Worm (Caenorhabditis elegans) whole organism, young adult: ENCODE results near the gene C08D8.7.
A peak's percentile ranks its signal among the peaks of the same experiment; 100 is the strongest.

Experiments used
- C17E4.6 ChIP-seq: fragments of 200-800 bp; sonication (Bioruptor generic); IDR thresholded peaks from 2 replicates; pipeline ENCODE4 v1.3.6; 2022; ENCODE audit warnings: missing genetic modification reagents, missing genetic modification characterization, missing compliant biosample characterization
- D2030.7 ChIP-seq: fragments of 200-800 bp; sonication (Bioruptor generic); IDR thresholded peaks from 2 replicates; pipeline ENCODE4 v1.3.6; 2022; ENCODE audit warnings: missing genetic modification reagents, missing genetic modification characterization, missing compliant biosample characterization
- F22D6.2 ChIP-seq: sonication (generic microtip); optimal IDR thresholded peaks from 2 replicates; lab custom pipeline; 2016; ENCODE audit warnings: mild to moderate bottlenecking, missing genetic modification characterization, missing compliant biosample characterization
- F49E8.2 ChIP-seq: sonication (generic microtip); optimal IDR thresholded peaks from 3 replicates; lab custom pipeline; 2017; ENCODE audit warnings: missing genetic modification characterization, mild to moderate bottlenecking, missing compliant biosample characterization, antibody characterized with exemption, moderate library complexity; ENCODE audit not compliant: insufficient read depth
- F55B11.4 ChIP-seq: sonication (generic microtip); optimal IDR thresholded peaks from 2 replicates; lab custom pipeline; 2016; ENCODE audit warnings: missing compliant biosample characterization, missing genetic modification characterization, borderline replicate concordance; ENCODE audit not compliant: insufficient read depth
- F57A8.1 ChIP-seq: fragments of 200-800 bp; sonication (Bioruptor generic); optimal IDR thresholded peaks from 2 replicates; lab custom pipeline; 2018; ENCODE audit warnings: mild to moderate bottlenecking, missing genetic modification characterization, moderate library complexity, missing compliant biosample characterization
- T07F8.4 ChIP-seq: sonication (generic microtip); optimal IDR thresholded peaks from 2 replicates; lab custom pipeline; 2016; ENCODE audit warnings: mild to moderate bottlenecking, missing genetic modification characterization, moderate library complexity, missing compliant biosample characterization
- Y67H2A.10 ChIP-seq: fragments of 200-800 bp; sonication (Bioruptor generic); conservative IDR thresholded peaks from 2 replicates; pipeline ENCODE4 v1.3.6; 2022; ENCODE audit warnings: missing genetic modification reagents, missing genetic modification characterization, missing compliant biosample characterization
- ama-1 ChIP-seq, 3 experiments: fragments of 150-350 bp in 1 of 3; sonication (generic microtip) in 2 of 3; optimal IDR thresholded peaks; 2 replicates each; lab custom pipeline; 2014 to 2018; ENCODE audit warnings: missing biosample characterization in 2 of 3, missing genetic modification characterization in 2 of 3, missing genetic modification reagents in 2 of 3
- aptf-3 ChIP-seq: fragments of 200-800 bp; sonication (Bioruptor generic); IDR thresholded peaks from 2 replicates; pipeline ENCODE4 v1.3.6; 2022; ENCODE audit warnings: missing genetic modification characterization, missing compliant biosample characterization
- atf-7 ChIP-seq: sonication (generic microtip); optimal IDR thresholded peaks from 2 replicates; lab custom pipeline; 2017; ENCODE audit warnings: mild to moderate bottlenecking, missing genetic modification characterization, missing compliant biosample characterization
- attf-5 ChIP-seq: fragments of 200-800 bp; sonication (Bioruptor generic); optimal IDR thresholded peaks from 2 replicates; lab custom pipeline; 2018; ENCODE audit warnings: mild to moderate bottlenecking, missing genetic modification characterization, missing compliant biosample characterization
- bed-1 ChIP-seq: fragments of 200-800 bp; sonication (Bioruptor generic); IDR thresholded peaks from 2 replicates; pipeline ENCODE4 v1.3.6; 2022; ENCODE audit warnings: missing genetic modification reagents, missing genetic modification characterization, missing compliant biosample characterization
- bed-2 ChIP-seq: fragments of 200-800 bp; sonication (Bioruptor generic); IDR thresholded peaks from 2 replicates; pipeline ENCODE4 v1.3.6; 2022; ENCODE audit warnings: missing genetic modification reagents, missing genetic modification characterization, missing compliant biosample characterization
- cebp-2 ChIP-seq: fragments of 200-800 bp; sonication (Bioruptor generic); IDR thresholded peaks from 2 replicates; pipeline ENCODE4 v1.3.6; 2022; ENCODE audit warnings: missing genetic modification characterization, missing compliant biosample characterization
- ceh-100 ChIP-seq: fragments of 200-800 bp; sonication (Bioruptor generic); IDR thresholded peaks from 2 replicates; pipeline ENCODE4 v1.3.6; 2022; ENCODE audit warnings: missing genetic modification reagents, missing genetic modification characterization, missing compliant biosample characterization
- dpl-1 ChIP-seq: fragments of 150-350 bp; optimal IDR thresholded peaks from 2 replicates; lab custom pipeline; 2014; ENCODE audit warnings: missing biosample characterization, missing genetic modification reagents, missing genetic modification characterization
- egl-18 ChIP-seq: fragments of 200-800 bp; sonication (Bioruptor generic); IDR thresholded peaks from 2 replicates; pipeline ENCODE4 v1.3.6; 2022; ENCODE audit warnings: missing genetic modification reagents, missing genetic modification characterization, missing compliant biosample characterization
- ekl-4 ChIP-seq: fragments of 200-800 bp; sonication (Bioruptor generic); IDR thresholded peaks from 2 replicates; pipeline ENCODE4 v1.3.6; 2022; ENCODE audit warnings: missing genetic modification reagents, missing genetic modification characterization, missing compliant biosample characterization
- ets-4 ChIP-seq: fragments of 200-800 bp; sonication (Bioruptor generic); optimal IDR thresholded peaks from 2 replicates; lab custom pipeline; 2018; ENCODE audit warnings: mild to moderate bottlenecking, missing genetic modification characterization, missing compliant biosample characterization
- gei-17 ChIP-seq: fragments of 200-800 bp; sonication (Bioruptor generic); optimal IDR thresholded peaks from 2 replicates; lab custom pipeline; 2018; ENCODE audit warnings: mild to moderate bottlenecking, missing genetic modification characterization, missing compliant biosample characterization
- him-1 ChIP-seq: sonication (generic microtip); optimal IDR thresholded peaks from 2 replicates; lab custom pipeline; 2016; ENCODE audit warnings: missing genotype, missing genetic modification reagents, missing genetic modification characterization, missing compliant biosample characterization
- hlh-12 ChIP-seq: sonication (generic microtip); optimal IDR thresholded peaks from 2 replicates; lab custom pipeline; 2016; ENCODE audit warnings: missing genetic modification characterization, missing compliant biosample characterization
- hmg-20 ChIP-seq: fragments of 200-800 bp; sonication (Bioruptor generic); IDR thresholded peaks from 2 replicates; pipeline ENCODE4 v1.3.6; 2022; ENCODE audit warnings: missing genetic modification reagents, missing genetic modification characterization, missing compliant biosample characterization
- lin-40 ChIP-seq: sonication (generic microtip); optimal IDR thresholded peaks from 2 replicates; lab custom pipeline; 2016; ENCODE audit warnings: missing genetic modification characterization, mild to moderate bottlenecking, missing compliant biosample characterization, missing genotype, missing genetic modification reagents
- lsl-1 ChIP-seq: fragments of 200-800 bp; sonication (Bioruptor generic); optimal IDR thresholded peaks from 2 replicates; lab custom pipeline; 2018; ENCODE audit warnings: mild to moderate bottlenecking, missing genetic modification characterization, moderate library complexity, missing compliant biosample characterization
- madf-10 ChIP-seq: sonication (generic microtip); optimal IDR thresholded peaks from 2 replicates; lab custom pipeline; 2016; ENCODE audit warnings: mild to moderate bottlenecking, missing genetic modification characterization, missing compliant biosample characterization
- madf-3 ChIP-seq: fragments of 200-800 bp; sonication (Bioruptor generic); IDR thresholded peaks from 2 replicates; pipeline ENCODE4 v1.3.6; 2022; ENCODE audit warnings: missing genetic modification reagents, missing genetic modification characterization, missing compliant biosample characterization
- mes-4 ChIP-seq: sonication (generic microtip); optimal IDR thresholded peaks from 2 replicates; lab custom pipeline; 2016; ENCODE audit warnings: missing genotype, missing genetic modification characterization, missing compliant biosample characterization
- mxl-1 ChIP-seq: sonication (generic microtip); optimal IDR thresholded peaks from 2 replicates; lab custom pipeline; 2016; ENCODE audit warnings: missing genetic modification characterization, missing compliant biosample characterization
- nfya-2 ChIP-seq: fragments of 200-800 bp; sonication (Bioruptor generic); IDR thresholded peaks from 2 replicates; pipeline ENCODE4 v1.3.6; 2022; ENCODE audit warnings: missing genetic modification reagents, missing genetic modification characterization, missing compliant biosample characterization
- nfyb-1 ChIP-seq: fragments of 200-800 bp; sonication (Bioruptor generic); IDR thresholded peaks from 2 replicates; pipeline ENCODE4 v1.3.6; 2022; ENCODE audit warnings: missing genetic modification reagents, missing genetic modification characterization, missing compliant biosample characterization
- nhr-179 ChIP-seq: sonication (generic microtip); optimal IDR thresholded peaks from 2 replicates; lab custom pipeline; 2016; ENCODE audit warnings: mild to moderate bottlenecking, missing genetic modification characterization, missing compliant biosample characterization
- nhr-27 ChIP-seq: fragments of 200-800 bp; sonication (Bioruptor generic); optimal IDR thresholded peaks from 2 replicates; lab custom pipeline; 2018; ENCODE audit warnings: mild to moderate bottlenecking, missing genetic modification characterization, moderate library complexity, missing compliant biosample characterization
- nhr-80 ChIP-seq: sonication (generic microtip); optimal IDR thresholded peaks from 2 replicates; lab custom pipeline; 2016; ENCODE audit warnings: missing genetic modification characterization, missing compliant biosample characterization
- nhr-90 ChIP-seq: sonication (generic microtip); optimal IDR thresholded peaks from 2 replicates; lab custom pipeline; 2016; ENCODE audit warnings: missing genotype, mild to moderate bottlenecking, missing genetic modification characterization, missing compliant biosample characterization
- repo-1 ChIP-seq: sonication (generic microtip); optimal IDR thresholded peaks from 2 replicates; lab custom pipeline; 2017; ENCODE audit warnings: mild to moderate bottlenecking, missing genetic modification characterization, missing compliant biosample characterization
- snpc-3.4 ChIP-seq: sonication (generic microtip); optimal IDR thresholded peaks from 2 replicates; lab custom pipeline; 2017; ENCODE audit warnings: missing genetic modification characterization, mild to moderate bottlenecking, missing compliant biosample characterization, antibody characterized with exemption, moderate library complexity, missing genotype, missing genetic modification reagents
- somi-1 ChIP-seq: fragments of 200-800 bp; sonication (Bioruptor generic); optimal IDR thresholded peaks from 2 replicates; lab custom pipeline; 2018; ENCODE audit warnings: mild to moderate bottlenecking, missing genetic modification characterization, missing compliant biosample characterization
- tbp1 ChIP-seq: fragments of 200-800 bp; sonication (Bioruptor generic); optimal IDR thresholded peaks from 2 replicates; lab custom pipeline; 2018; ENCODE audit warnings: mild to moderate bottlenecking, missing genetic modification characterization, missing compliant biosample characterization
- tlf-1 ChIP-seq: fragments of 200-800 bp; sonication (Bioruptor generic); optimal IDR thresholded peaks from 2 replicates; lab custom pipeline; 2018; ENCODE audit warnings: mild to moderate bottlenecking, missing genetic modification characterization, missing compliant biosample characterization
- xnd-1 ChIP-seq: sonication (generic microtip); optimal IDR thresholded peaks from 2 replicates; lab custom pipeline; 2016; ENCODE audit warnings: missing genotype, missing genetic modification reagents, missing genetic modification characterization, missing compliant biosample characterization
- ztf-18 ChIP-seq: sonication (generic microtip); optimal IDR thresholded peaks from 2 replicates; lab custom pipeline; 2016; ENCODE audit warnings: missing genotype, mild to moderate bottlenecking, missing genetic modification characterization, missing compliant biosample characterization
- ztf-22 ChIP-seq: fragments of 200-800 bp; sonication (Bioruptor generic); optimal IDR thresholded peaks from 2 replicates; lab custom pipeline; 2018; ENCODE audit warnings: mild to moderate bottlenecking, missing genetic modification characterization, moderate library complexity, missing compliant biosample characterization
- ztf-25 ChIP-seq: fragments of 200-800 bp; sonication (Bioruptor generic); IDR thresholded peaks from 2 replicates; pipeline ENCODE4 v1.3.6; 2022; ENCODE audit warnings: missing genetic modification reagents, missing genetic modification characterization, missing compliant biosample characterization
- ztf-26 ChIP-seq: sonication (generic microtip); optimal IDR thresholded peaks from 2 replicates; lab custom pipeline; 2017; ENCODE audit warnings: missing genetic modification characterization, missing compliant biosample characterization
- ztf-6 ChIP-seq: fragments of 200-800 bp; sonication (Bioruptor generic); IDR thresholded peaks from 2 replicates; pipeline ENCODE4 v1.3.6; 2022; ENCODE audit warnings: missing genetic modification reagents, missing genetic modification characterization, missing compliant biosample characterization

C08D8.7 gene

DNA sequence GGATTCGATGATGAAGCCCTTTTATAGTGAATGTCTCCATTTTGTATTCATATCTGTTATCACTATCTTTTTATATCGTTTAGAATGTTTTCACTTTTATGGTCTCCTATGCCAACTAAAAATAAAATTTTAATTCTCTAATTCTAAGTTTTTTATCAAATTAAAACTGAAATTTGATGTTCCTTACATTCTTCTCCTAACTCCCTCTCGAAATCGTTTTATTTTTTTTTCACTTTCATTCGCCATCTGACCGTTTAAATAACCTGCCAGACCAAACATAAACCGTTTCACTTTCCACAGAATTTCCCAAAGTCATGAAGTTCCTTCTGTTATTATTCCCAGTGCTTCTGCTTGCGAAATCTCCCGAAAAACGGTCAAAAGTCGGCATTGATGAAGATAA, 38.2 kb downstream of the C08D8.7 start, which contains the start of gene F52E1.5:
Gene F52E1.5 (plus strand): TSS at position 301 of the 400 bp plus-strand sequence.
- TF ChIP-seq somi-1 (no peak), C17E4.6 (GFP tag; lab: Robert Waterston, UW) (no peak), mxl-1 (tag; lab: Kevin White, UChicago) (no peak), ztf-25 (no peak), lsl-1 (GFP tag; lab: Kevin White, UChicago) (no peak), egl-18 (GFP tag; lab: Robert Waterston, UW) (no peak), him-1 (tag; lab: Kevin White, UChicago) (no peak), mes-4 (tag; lab: Kevin White, UChicago) (no peak), D2030.7 (GFP tag; lab: Robert Waterston, UW) (no peak), ama-1 (optimal IDR thresholded peaks at IDR 0.05; lab: Kevin White, UChicago) (no peak), ama-1 (GFP tag; optimal IDR thresholded peaks at IDR 0.05; lab: Kevin White, UChicago) (no peak), tbp1 (GFP tag; lab: Kevin White, UChicago) (no peak), F49E8.2 (no peak), nhr-90 (tag; lab: Kevin White, UChicago) (no peak), ekl-4 (GFP tag; lab: Robert Waterston, UW) (no peak), madf-10 (tag; lab: Kevin White, UChicago) (no peak), snpc-3.4 (tag; lab: Kevin White, UChicago) (no peak), aptf-3 (GFP tag; lab: Robert Waterston, UW) (no peak), ztf-6 (GFP tag; lab: Robert Waterston, UW) (no peak), attf-5 (GFP tag; lab: Kevin White, UChicago) (no peak), F22D6.2 (tag; lab: Kevin White, UChicago) (no peak)

DNA sequence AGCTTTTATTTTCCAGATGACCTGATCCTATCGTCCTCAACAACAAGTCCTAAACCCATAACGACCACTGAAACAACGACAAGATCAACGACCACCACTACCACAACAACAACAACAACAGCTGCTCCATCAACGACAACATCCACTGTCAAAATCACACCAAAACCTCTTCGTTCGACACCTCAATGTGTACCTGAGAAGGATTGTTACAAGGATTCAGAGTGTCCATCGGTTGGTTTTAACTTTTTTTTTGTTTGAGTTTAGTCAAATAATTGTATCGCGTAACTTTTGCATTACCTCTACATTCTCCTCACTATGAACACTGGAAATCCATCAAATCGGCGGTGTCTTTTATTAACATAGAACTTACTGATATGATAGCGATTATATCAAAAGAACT, 39.1 kb downstream of the C08D8.7 start:
- TF ChIP-seq F49E8.2: no peak
- no peak for TF ChIP-seq cebp-2
- no peak for TF ChIP-seq F55B11.4 (tag; lab: Kevin White, UChicago)
- TF ChIP-seq lin-40 (tag; lab: Kevin White, UChicago): no peak
- TF ChIP-seq nfyb-1 (GFP tag; lab: Robert Waterston, UW): no peak
- no peak for TF ChIP-seq ztf-18 (tag; lab: Kevin White, UChicago)
- no peak for TF ChIP-seq nhr-27
- TF ChIP-seq nhr-179 (tag; lab: Kevin White, UChicago): no peak
- no peak for TF ChIP-seq bed-2
- no peak for TF ChIP-seq tlf-1
- no peak for TF ChIP-seq F57A8.1

DNA sequence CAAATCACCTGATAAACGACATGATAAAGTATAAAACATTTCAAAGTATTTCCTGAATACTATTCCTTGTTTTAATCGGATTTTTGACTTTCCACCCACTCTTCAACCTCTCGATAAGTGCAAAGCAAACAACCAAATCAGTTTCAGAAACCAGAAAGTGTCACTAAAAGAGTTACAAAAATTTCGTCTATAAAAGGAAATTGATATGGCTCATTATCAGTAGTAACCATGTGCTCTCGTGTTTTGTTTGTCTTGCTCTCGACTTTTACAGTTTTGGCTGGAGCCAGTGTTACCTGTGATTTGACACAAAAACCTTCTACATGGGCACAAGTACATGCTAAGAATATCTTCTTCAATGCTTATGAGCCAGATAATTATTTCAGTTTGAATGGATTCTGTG, 42.7 kb downstream of the C08D8.7 start, which contains the start of gene F52E1.14:
Gene F52E1.14 (plus strand): TSS at position 207 of the 400 bp plus-strand sequence.
- TF ChIP-seq ets-4 (GFP tag; lab: Kevin White, UChicago): no peak
- no peak for TF ChIP-seq dpl-1
- no peak for TF ChIP-seq repo-1
- TF ChIP-seq tbp1 (GFP tag; lab: Kevin White, UChicago): peak; percentile 0
- no peak for TF ChIP-seq T07F8.4 (tag; lab: Kevin White, UChicago)
- TF ChIP-seq ama-1 (optimal IDR thresholded peaks at IDR 0.05; lab: Kevin White, UChicago): no peak
- no peak for TF ChIP-seq ama-1 (GFP tag; optimal IDR thresholded peaks at IDR 0.05; lab: Kevin White, UChicago)
- no peak for TF ChIP-seq madf-3 (GFP tag; lab: Robert Waterston, UW)
- no peak for TF ChIP-seq ekl-4 (GFP tag; lab: Robert Waterston, UW)
- TF ChIP-seq ztf-26 (tag; lab: Kevin White, UChicago): no peak
- TF ChIP-seq C17E4.6 (GFP tag; lab: Robert Waterston, UW): no peak
- TF ChIP-seq hlh-12: no peak
- TF ChIP-seq atf-7: peak; percentile 37
- TF ChIP-seq nfya-2 (GFP tag; lab: Robert Waterston, UW): no peak
- TF ChIP-seq nhr-80: peak; percentile 74
- TF ChIP-seq bed-1 (GFP tag; lab: Robert Waterston, UW): no peak
- TF ChIP-seq gei-17 (GFP tag; lab: Kevin White, UChicago): no peak
- TF ChIP-seq Y67H2A.10: no peak
- no peak for TF ChIP-seq bed-2
- no peak for TF ChIP-seq snpc-3.4 (tag; lab: Kevin White, UChicago)
- no peak for TF ChIP-seq ceh-100
- no peak for TF ChIP-seq xnd-1
- TF ChIP-seq ztf-22: no peak
- TF ChIP-seq hmg-20 (GFP tag; lab: Robert Waterston, UW): no peak
